Worm (Caenorhabditis elegans) whole organism, midembryonic: Measurements from ENCODE around the gene akt-2.

Source experiments
- T22C8.4 ChIP-seq: fragments of 200-800 bp; sonication (Bioruptor generic); IDR thresholded peaks from 2 replicates; pipeline ENCODE4 v1.3.6; 2022; ENCODE audit warnings: missing genetic modification characterization, missing compliant biosample characterization
- cog-1 ChIP-seq: sonication (generic microtip); optimal IDR thresholded peaks from 2 replicates; lab custom pipeline; 2016; ENCODE audit warnings: missing genetic modification characterization, missing compliant biosample characterization
- flt-1 ChIP-seq: fragments of 200-800 bp; sonication (Bioruptor generic); IDR thresholded peaks from 2 replicates; pipeline ENCODE4 v1.3.6; 2022; ENCODE audit warnings: missing genetic modification characterization, missing compliant biosample characterization
- klf-2 ChIP-seq: fragments of 200-800 bp; sonication (Bioruptor generic); conservative IDR thresholded peaks from 2 replicates; pipeline ENCODE4 v1.3.6; 2022; ENCODE audit warnings: missing genetic modification reagents, missing genetic modification characterization, missing compliant biosample characterization
- med-1 ChIP-seq: sonication (generic microtip); optimal IDR thresholded peaks from 2 replicates; lab custom pipeline; 2017; ENCODE audit warnings: missing genetic modification characterization, mild to moderate bottlenecking, missing compliant biosample characterization, antibody characterized with exemption, missing genetic modification reagents; ENCODE audit not compliant: insufficient read depth
- ref-1 ChIP-seq: fragments of 200-800 bp; sonication (Bioruptor generic); conservative IDR thresholded peaks from 2 replicates; pipeline ENCODE4 v1.3.6; 2022; ENCODE audit warnings: missing genetic modification reagents, missing genetic modification characterization, missing compliant biosample characterization
- tab-1 ChIP-seq: fragments of 200-800 bp; sonication (Bioruptor generic); IDR thresholded peaks from 2 replicates; pipeline ENCODE4 v1.3.6; 2022; ENCODE audit warnings: missing genetic modification characterization, missing compliant biosample characterization
- ztf-23 ChIP-seq: fragments of 200-800 bp; sonication (Bioruptor generic); IDR thresholded peaks from 2 replicates; pipeline ENCODE4 v1.3.6; 2022; ENCODE audit warnings: missing genetic modification reagents, missing genetic modification characterization, missing compliant biosample characterization
- ztf-29 ChIP-seq: fragments of 200-800 bp; sonication (Bioruptor generic); IDR thresholded peaks from 2 replicates; pipeline ENCODE4 v1.3.6; 2022; ENCODE audit warnings: missing genetic modification reagents, missing genetic modification characterization, missing compliant biosample characterization

- no peak for TF ChIP-seq ztf-29 (GFP tag; lab: Robert Waterston, UW)
- TF ChIP-seq ztf-23 (GFP tag; lab: Robert Waterston, UW), result no peak
- TF ChIP-seq flt-1, result no peak
- no peak for TF ChIP-seq T22C8.4 (GFP tag; lab: Robert Waterston, UW)
- TF ChIP-seq cog-1 (tag; lab: Kevin White, UChicago), result no peak
- TF ChIP-seq tab-1 (GFP tag; lab: Robert Waterston, UW), result no peak
- TF ChIP-seq ref-1 (GFP tag; lab: Robert Waterston, UW), result no peak
- no peak for TF ChIP-seq klf-2 (GFP tag; lab: Robert Waterston, UW)
- no peak for TF ChIP-seq med-1 (GFP tag; lab: Kevin White, UChicago)
Observed at ce11 chrX:14113347-14113746, 34.2 kb upstream of the akt-2 start, which contains the start of gene nhr-281.
